Worm (Caenorhabditis elegans) whole organism, young adult: ENCODE data around the gene arrd-10.

ENCODE experiments used
- K12H6.12 ChIP-seq: fragments of 200-800 bp; sonication (Bioruptor generic); optimal IDR thresholded peaks from 2 replicates; lab custom pipeline; 2018; ENCODE audit warnings: mild to moderate bottlenecking, missing genetic modification characterization, missing compliant biosample characterization
- T26A5.8 ChIP-seq: sonication (generic microtip); optimal IDR thresholded peaks from 2 replicates; lab custom pipeline; 2016; ENCODE audit warnings: missing genetic modification characterization, missing compliant biosample characterization
- ama-1 ChIP-seq, 3 experiments: fragments of 150-350 bp in 1 of 3; sonication (generic microtip) in 2 of 3; optimal IDR thresholded peaks; 2 replicates each; lab custom pipeline; 2014 to 2018; ENCODE audit warnings: missing biosample characterization in 2 of 3, missing genetic modification characterization in 2 of 3, missing genetic modification reagents in 2 of 3
- atf-7 ChIP-seq: sonication (generic microtip); optimal IDR thresholded peaks from 2 replicates; lab custom pipeline; 2017; ENCODE audit warnings: mild to moderate bottlenecking, missing genetic modification characterization, missing compliant biosample characterization
- nhr-120 ChIP-seq: fragments of 200-800 bp; sonication (Bioruptor generic); IDR thresholded peaks from 2 replicates; pipeline ENCODE4 v1.3.6; 2022; ENCODE audit warnings: missing genetic modification characterization, missing compliant biosample characterization
- unc-62 ChIP-seq: fragments of 150-350 bp; optimal IDR thresholded peaks from 2 replicates; lab custom pipeline; 2014; ENCODE audit warnings: missing biosample characterization, missing genetic modification reagents, missing genetic modification characterization

DNA sequence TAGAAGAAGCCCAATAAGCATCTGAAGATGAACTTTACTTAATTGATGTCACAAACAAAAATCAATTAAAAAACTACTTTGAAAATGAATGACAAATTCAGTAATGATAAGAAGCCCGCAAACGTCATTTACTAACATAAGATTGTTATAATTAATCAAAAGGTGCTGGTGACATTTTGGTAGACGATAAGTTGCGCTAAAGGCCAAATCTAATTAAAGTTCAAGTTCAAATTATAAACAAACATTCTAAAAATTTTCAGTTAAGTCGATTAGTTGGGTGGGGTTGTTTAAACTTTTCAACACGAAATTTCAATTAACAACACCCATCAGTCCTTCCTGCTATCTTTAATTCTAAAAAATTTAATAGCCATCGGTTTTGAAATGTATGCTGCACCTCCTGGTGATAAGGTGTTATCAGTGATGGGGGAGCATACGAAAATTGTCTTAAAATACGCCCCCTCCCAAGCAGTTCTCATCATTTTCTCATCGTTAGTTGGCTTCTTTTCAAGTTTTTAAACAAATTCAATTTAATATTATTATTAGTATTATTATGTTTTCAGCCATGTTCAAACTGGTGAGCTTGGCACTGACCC is 44.7 kb upstream of the arrd-10 start, which contains the start of the genes clec-62 and clec-63:
- TF ChIP-seq K12H6.12 (tag; lab: Kevin White, UChicago) (no peak), ama-1 (optimal IDR thresholded peaks at IDR 0.05; lab: Kevin White, UChicago) (no peak), ama-1 (GFP tag; optimal IDR thresholded peaks at IDR 0.05; lab: Kevin White, UChicago) (no peak), atf-7 (tag; lab: Kevin White, UChicago) (no peak), unc-62 (GFP tag; lab: Kevin White, UChicago) (no peak), nhr-120 (no peak), T26A5.8 (tag; lab: Kevin White, UChicago) (no peak)
